Worm (Caenorhabditis elegans) whole organism, L3 larva: ENCODE results near the gene C16C8.22.
"Not testable (repeated sequence)": the region's sequence is repeated elsewhere in the genome, so short reads cannot be mapped to it uniquely, and the experiment has no call there.

ENCODE experiments used
- R02D3.7 ChIP-seq: fragments of 150-350 bp; optimal IDR thresholded peaks from 2 replicates; lab custom pipeline; 2014; ENCODE audit warnings: missing biosample characterization, missing genetic modification characterization
- aly-2 ChIP-seq: fragments of 150-350 bp; optimal IDR thresholded peaks from 2 replicates; lab custom pipeline; 2014; ENCODE audit warnings: missing biosample characterization, missing genetic modification characterization
- ama-1 ChIP-seq: fragments of 150-350 bp; optimal IDR thresholded peaks from 2 replicates; lab custom pipeline; 2018
- ceh-16 ChIP-seq: sonication (generic microtip); optimal IDR thresholded peaks from 2 replicates; lab custom pipeline; 2017; ENCODE audit warnings: missing biosample characterization, missing genetic modification characterization
- ceh-28 ChIP-seq: fragments of 150-350 bp; optimal IDR thresholded peaks from 2 replicates; lab custom pipeline; 2014; ENCODE audit warnings: missing biosample characterization, missing genetic modification reagents, missing genetic modification characterization
- ceh-82 ChIP-seq: fragments of 150-350 bp; optimal IDR thresholded peaks from 2 replicates; lab custom pipeline; 2014; ENCODE audit warnings: missing biosample characterization, missing genetic modification characterization
- ceh-9 ChIP-seq: sonication (generic microtip); optimal IDR thresholded peaks from 2 replicates; lab custom pipeline; 2018; ENCODE audit warnings: missing biosample characterization, missing genetic modification characterization
- daf-12 ChIP-seq: fragments of 150-350 bp; optimal IDR thresholded peaks from 2 replicates; lab custom pipeline; 2014; ENCODE audit warnings: missing biosample characterization, missing genetic modification reagents, missing genetic modification characterization
- egl-27 ChIP-seq: sonication (generic microtip); optimal IDR thresholded peaks from 4 replicates; lab custom pipeline; 2017; ENCODE audit warnings: missing biosample characterization, missing genetic modification reagents, missing genetic modification characterization
- elt-2 ChIP-seq: sonication (generic microtip); optimal IDR thresholded peaks from 2 replicates; lab custom pipeline; 2016; ENCODE audit warnings: missing genetic modification reagents, mild to moderate bottlenecking, missing genetic modification characterization, missing compliant biosample characterization
- elt-3 ChIP-seq, 3 experiments: fragments of 150-350 bp in 1 of 3; sonication (generic microtip) in 2 of 3; optimal IDR thresholded peaks; 2 replicates in 2 of 3; 4 replicates in 1 of 3; lab custom pipeline; 2014 to 2017; ENCODE audit warnings: missing biosample characterization in 3 of 3, missing genetic modification characterization in 3 of 3
- eor-1 ChIP-seq, 2 experiments: fragments of 150-350 bp; optimal IDR thresholded peaks; 2 replicates each; lab custom pipeline; 2014 to 2018; ENCODE audit warnings: missing biosample characterization in 2 of 2, missing genetic modification characterization in 2 of 2
- fkh-10 ChIP-seq: sonication (generic microtip); optimal IDR thresholded peaks from 2 replicates; lab custom pipeline; 2017; ENCODE audit warnings: missing biosample characterization, missing genetic modification reagents, missing genetic modification characterization
- hmg-11 ChIP-seq: sonication (generic microtip); optimal IDR thresholded peaks from 2 replicates; lab custom pipeline; 2016; ENCODE audit warnings: missing genetic modification characterization, missing compliant biosample characterization
- jun-1 ChIP-seq: fragments of 150-350 bp; optimal IDR thresholded peaks from 2 replicates; lab custom pipeline; 2014; ENCODE audit warnings: missing biosample characterization, missing genetic modification reagents, missing genetic modification characterization
- lin-15B ChIP-seq: fragments of 150-350 bp; optimal IDR thresholded peaks from 2 replicates; lab custom pipeline; 2014; ENCODE audit warnings: missing biosample characterization, missing genetic modification characterization
- lin-39 ChIP-seq: fragments of 150-350 bp; optimal IDR thresholded peaks from 2 replicates; lab custom pipeline; 2018; ENCODE audit warnings: missing biosample characterization, missing genetic modification reagents, missing genetic modification characterization
- lsy-12 ChIP-seq: sonication (generic microtip); optimal IDR thresholded peaks from 2 replicates; lab custom pipeline; 2016; ENCODE audit warnings: mild to moderate bottlenecking, missing genetic modification characterization, missing compliant biosample characterization
- mdl-1 ChIP-seq: fragments of 150-350 bp; optimal IDR thresholded peaks from 2 replicates; lab custom pipeline; 2014; ENCODE audit warnings: missing biosample characterization, missing genetic modification characterization
- nfya-1 ChIP-seq: sonication (generic microtip); optimal IDR thresholded peaks from 2 replicates; lab custom pipeline; 2017; ENCODE audit warnings: missing genetic modification characterization, mild to moderate bottlenecking, missing compliant biosample characterization, antibody characterized with exemption, moderate library complexity; ENCODE audit not compliant: insufficient read depth
- nhr-11 ChIP-seq: fragments of 150-350 bp; optimal IDR thresholded peaks from 2 replicates; lab custom pipeline; 2014; ENCODE audit warnings: missing biosample characterization, missing genetic modification characterization
- nhr-237 ChIP-seq: fragments of 150-350 bp; optimal IDR thresholded peaks from 2 replicates; lab custom pipeline; 2014; ENCODE audit warnings: missing biosample characterization, missing genetic modification characterization
- nhr-25 ChIP-seq: sonication (generic microtip); optimal IDR thresholded peaks from 2 replicates; lab custom pipeline; 2017; ENCODE audit warnings: missing biosample characterization, missing genetic modification characterization
- nhr-43 ChIP-seq: sonication (generic microtip); optimal IDR thresholded peaks from 2 replicates; lab custom pipeline; 2016; ENCODE audit warnings: mild to moderate bottlenecking, missing genetic modification characterization, missing compliant biosample characterization; ENCODE audit not compliant: poor library complexity, severe bottlenecking
- nhr-67 ChIP-seq: fragments of 150-350 bp; optimal IDR thresholded peaks from 2 replicates; lab custom pipeline; 2014; ENCODE audit warnings: missing biosample characterization, missing genetic modification characterization
- nhr-77 ChIP-seq: fragments of 150-350 bp; optimal IDR thresholded peaks from 2 replicates; lab custom pipeline; 2014; ENCODE audit warnings: missing biosample characterization, missing genetic modification characterization
- pha-4 ChIP-seq: fragments of 150-350 bp; optimal IDR thresholded peaks from 2 replicates; lab custom pipeline; 2014; ENCODE audit warnings: missing biosample characterization, missing genetic modification reagents, missing genetic modification characterization
- pqm-1 ChIP-seq: fragments of 150-350 bp; optimal IDR thresholded peaks from 2 replicates; lab custom pipeline; 2017; ENCODE audit warnings: missing biosample characterization, missing genetic modification characterization, inconsistent platforms
- skn-1 ChIP-seq: fragments of 150-350 bp; optimal IDR thresholded peaks from 2 replicates; lab custom pipeline; 2014; ENCODE audit warnings: missing biosample characterization, missing genetic modification characterization
- snpc-4 ChIP-seq: fragments of 150-350 bp; optimal IDR thresholded peaks from 2 replicates; lab custom pipeline; 2014; ENCODE audit warnings: missing biosample characterization, missing genetic modification characterization
- tbx-2 ChIP-seq: sonication (generic microtip); optimal IDR thresholded peaks from 2 replicates; lab custom pipeline; 2016; ENCODE audit warnings: mild to moderate bottlenecking, missing genetic modification characterization, missing compliant biosample characterization
- unc-39 ChIP-seq: sonication (generic microtip); optimal IDR thresholded peaks from 4 replicates; lab custom pipeline; 2017; ENCODE audit warnings: missing biosample characterization, missing genetic modification characterization
- unc-62 ChIP-seq: fragments of 150-350 bp; sonication (generic microtip); optimal IDR thresholded peaks from 4 replicates; lab custom pipeline; 2014; ENCODE audit warnings: missing biosample characterization, missing genetic modification reagents, missing genetic modification characterization
- zag-1 ChIP-seq: fragments of 150-350 bp; optimal IDR thresholded peaks from 2 replicates; lab custom pipeline; 2014; ENCODE audit warnings: missing biosample characterization, missing genetic modification characterization
- ztf-4 ChIP-seq: fragments of 150-350 bp; optimal IDR thresholded peaks from 2 replicates; lab custom pipeline; 2014; ENCODE audit warnings: missing biosample characterization, missing genetic modification characterization

Gene C16C8.22

DNA sequence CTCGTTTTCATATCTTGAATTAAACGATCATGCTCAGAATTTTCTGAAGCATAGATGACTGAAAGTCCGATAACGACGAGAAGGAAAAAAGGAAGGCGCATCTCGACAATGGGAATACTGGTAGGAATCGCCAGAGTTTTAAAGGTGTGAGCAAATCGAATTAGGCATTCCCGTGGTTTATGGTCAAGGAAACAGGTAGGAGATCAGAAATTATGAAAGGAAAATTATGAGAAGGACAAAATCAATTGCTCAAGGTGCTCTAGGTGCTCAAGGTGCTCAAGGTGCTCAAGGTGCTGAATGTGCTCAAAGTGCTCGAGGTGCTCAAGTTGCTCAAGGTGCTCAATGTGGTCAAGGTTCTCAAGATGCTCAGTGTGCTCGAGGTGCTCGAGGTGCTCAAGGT, 21.5 kb upstream of the C16C8.22 start, which contains the start of gene C16C8.10:
TSS of gene C16C8.10 (minus strand) at position 101 of the 400 bp plus-strand sequence.
- not testable (repeated sequence) for TF ChIP-seq skn-1 (tag; lab: Kevin White, UChicago); aly-2 (tag; lab: Kevin White, UChicago); unc-62 (GFP tag; lab: Kevin White, UChicago)

DNA sequence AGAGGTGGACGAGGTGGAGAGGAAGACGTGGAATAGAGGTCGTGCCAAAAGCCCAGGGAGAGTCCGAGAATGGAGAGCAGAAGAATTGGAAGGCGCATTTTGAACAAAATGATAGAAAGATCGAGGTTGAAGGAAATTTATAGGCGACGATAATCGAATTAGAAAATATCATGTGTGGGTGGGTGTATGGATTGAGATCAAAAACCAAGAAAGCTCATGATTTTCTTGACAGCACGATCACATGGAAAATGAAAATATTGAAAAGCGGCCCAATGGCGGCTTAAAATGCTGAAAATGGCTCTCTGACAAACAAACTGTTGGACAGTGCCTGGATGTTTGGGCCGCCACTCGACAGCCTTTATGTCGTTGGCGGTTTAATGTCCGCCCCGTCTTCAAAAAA, 20.0 kb upstream of the C16C8.22 start, which contains the start of gene C16C8.9:
TSS of gene C16C8.9 (minus strand) at position 101 of the 400 bp plus-strand sequence.
- no peak for TF ChIP-seq elt-2 (tag; lab: Kevin White, UChicago)
- no peak for TF ChIP-seq lin-15B (tag; lab: Kevin White, UChicago)
- no peak for TF ChIP-seq daf-12 (tag; lab: Kevin White, UChicago)
- no peak for TF ChIP-seq egl-27 (tag; lab: Kevin White, UChicago)
- TF ChIP-seq nhr-11 (tag; lab: Kevin White, UChicago): no peak
- no peak for TF ChIP-seq nfya-1 (tag; lab: Kevin White, UChicago)
- no peak for TF ChIP-seq unc-62 (GFP tag; lab: Kevin White, UChicago)
- no peak for TF ChIP-seq R02D3.7 (tag; lab: Kevin White, UChicago)
- no peak for TF ChIP-seq mdl-1 (tag; lab: Kevin White, UChicago)

- TF ChIP-seq ceh-9 (no peak), skn-1 (tag; lab: Kevin White, UChicago) (no peak), aly-2 (tag; lab: Kevin White, UChicago) (no peak), hmg-11 (tag; lab: Kevin White, UChicago) (no peak), egl-27 (tag; lab: Kevin White, UChicago) (no peak), jun-1 (tag; lab: Kevin White, UChicago) (no peak), tbx-2 (tag; lab: Kevin White, UChicago) (no peak), ceh-16 (no peak), elt-3 (tag; optimal IDR thresholded peaks at IDR 0.05; lab: Kevin White, UChicago) (no peak), elt-2 (tag; lab: Kevin White, UChicago) (no peak), unc-62 (GFP tag; lab: Kevin White, UChicago) (no peak), unc-39 (tag; lab: Kevin White, UChicago) (no peak)
- TF ChIP-seq, all 47 proteins: peak for 0
Observed at ce11 chrII:3461586-3461985, 18.5 kb upstream of the C16C8.22 start, which contains the start of gene C16C8.8. C16C8.8 (minus strand) TSS chrII:3461686.

ce11 chrII:3460048-3460447, 17.0 kb upstream of the C16C8.22 start, which contains the start of gene C16C8.7:
C16C8.7 (minus strand) TSS chrII:3460148.
- TF ChIP-seq skn-1 (tag; lab: Kevin White, UChicago) (no peak), unc-62 (GFP tag; lab: Kevin White, UChicago) (no peak), ztf-4 (tag; lab: Kevin White, UChicago) (no peak), nhr-77 (tag; lab: Kevin White, UChicago) (no peak), mdl-1 (tag; lab: Kevin White, UChicago) (no peak), nhr-25 (tag; lab: Kevin White, UChicago) (no peak), unc-39 (tag; lab: Kevin White, UChicago) (no peak), ceh-16 (no peak), nhr-11 (tag; lab: Kevin White, UChicago) (no peak), ceh-28 (no peak), pha-4 (no peak), tbx-2 (tag; lab: Kevin White, UChicago) (no peak), nhr-237 (no peak), ama-1 (no peak), snpc-4 (tag; lab: Kevin White, UChicago) (no peak), fkh-10 (GFP tag; lab: Kevin White, UChicago) (no peak)

ce11 chrII:3459199-3459598, 16.1 kb upstream of the C16C8.22 start:
- TF ChIP-seq nhr-43 (tag; lab: Kevin White, UChicago) (no peak), mdl-1 (tag; lab: Kevin White, UChicago) (no peak), nhr-67 (no peak), lsy-12 (tag; lab: Kevin White, UChicago) (no peak), fkh-10 (GFP tag; lab: Kevin White, UChicago) (no peak), nhr-77 (tag; lab: Kevin White, UChicago) (no peak), zag-1 (tag; lab: Kevin White, UChicago) (no peak), ceh-82 (tag; lab: Kevin White, UChicago) (no peak), lin-39 (tag; lab: Kevin White, UChicago) (no peak), nfya-1 (tag; lab: Kevin White, UChicago) (no peak), eor-1 (tag; optimal IDR thresholded peaks at IDR 0.05; lab: Kevin White, UChicago) (no peak), ama-1 (no peak), hmg-11 (tag; lab: Kevin White, UChicago) (no peak), pqm-1 (tag; lab: Kevin White, UChicago) (no peak), skn-1 (tag; lab: Kevin White, UChicago) (no peak), jun-1 (tag; lab: Kevin White, UChicago) (no peak)
